Fruit fly (Drosophila melanogaster) whole organism, wandering third instar larva: ENCODE data around the gene Rcd4.

Source experiments
- CG32264 ChIP-seq: fragments of 200-800 bp; sonication (Bioruptor generic); optimal IDR thresholded peaks from 2 replicates; lab custom pipeline; 2016; ENCODE audit warnings: missing biosample characterization, missing genetic modification characterization
- CG9705 ChIP-seq: fragments of 200-800 bp; sonication (Bioruptor generic); optimal IDR thresholded peaks from 2 replicates; lab custom pipeline; 2018; ENCODE audit warnings: missing biosample characterization, mild to moderate bottlenecking, missing genetic modification characterization
- Dfd ChIP-seq: fragments of >200 bp; optimal IDR thresholded peaks from 2 replicates; lab custom pipeline; 2017; ENCODE audit warnings: missing biosample characterization, missing genetic modification characterization
- HLH106 ChIP-seq: fragments of 200-800 bp; optimal IDR thresholded peaks from 3 replicates; lab custom pipeline; 2019; ENCODE audit warnings: missing biosample characterization, mild to moderate bottlenecking, missing genetic modification characterization, moderate library complexity
- brk ChIP-seq: fragments of 200-800 bp; sonication (Bioruptor generic); optimal IDR thresholded peaks from 2 replicates; lab custom pipeline; 2016; ENCODE audit warnings: missing biosample characterization, mild to moderate bottlenecking, missing genetic modification characterization
- ey ChIP-seq: fragments of 200-800 bp; sonication (Bioruptor generic); optimal IDR thresholded peaks from 2 replicates; lab custom pipeline; 2016; ENCODE audit warnings: missing biosample characterization, missing genetic modification characterization
- jim ChIP-seq: fragments of 175-275, 200-325 bp; sonication (Bioruptor generic); optimal IDR thresholded peaks from 2 replicates; lab custom pipeline; 2016; ENCODE audit warnings: missing biosample characterization, mild to moderate bottlenecking, missing genetic modification characterization
- pan ChIP-seq: fragments of >200 bp; optimal IDR thresholded peaks from 2 replicates; lab custom pipeline; 2017
- psq ChIP-seq: fragments of 200-800 bp; sonication (Bioruptor generic); optimal IDR thresholded peaks from 3 replicates; lab custom pipeline; 2017; ENCODE audit warnings: missing biosample characterization, mild to moderate bottlenecking, missing genetic modification characterization, moderate library complexity
- sv ChIP-seq: fragments of 200-800 bp; sonication (Bioruptor generic); optimal IDR thresholded peaks from 3 replicates; lab custom pipeline; 2016; ENCODE audit warnings: missing biosample characterization, missing genetic modification characterization

dm6 chr2L:8334705-8335104 is 48.0 kb upstream of the Rcd4 start:
- no peak for TF ChIP-seq CG32264 (GFP tag; lab: Kevin White, UChicago)
- no peak for TF ChIP-seq ey
- TF ChIP-seq Dfd (GFP tag; lab: Kevin White, UChicago): no peak
- TF ChIP-seq HLH106: no peak
- no peak for TF ChIP-seq sv (GFP tag; lab: Kevin White, UChicago)
- TF ChIP-seq psq: no peak
- TF ChIP-seq CG9705 (GFP tag; lab: Kevin White, UChicago): no peak
- no peak for TF ChIP-seq brk
- TF ChIP-seq pan (lab: Kevin White, UChicago): no peak
- no peak for TF ChIP-seq jim
